Fruit fly (Drosophila melanogaster) whole organism, adult: ENCODE data around the gene Cdc5.
A peak's percentile ranks its signal among the peaks of the same experiment; 100 is the strongest.

Experiments used
- CG11617 ChIP-seq: fragments of 200-800 bp; sonication (Bioruptor generic); optimal IDR thresholded peaks from 2 replicates; lab custom pipeline; 2017; ENCODE audit warnings: mild to moderate bottlenecking, missing biosample characterization, missing genetic modification reagents, missing genetic modification characterization
- CG12768 ChIP-seq: fragments of 200-800 bp; sonication (Bioruptor generic); optimal IDR thresholded peaks from 2 replicates; lab custom pipeline; 2017; ENCODE audit warnings: missing biosample characterization, missing genetic modification characterization, mild to moderate bottlenecking, moderate library complexity, missing genetic modification reagents
- CG14711 ChIP-seq: fragments of 200-800 bp; sonication (Bioruptor generic); optimal IDR thresholded peaks from 2 replicates; lab custom pipeline; 2018; ENCODE audit warnings: missing biosample characterization, mild to moderate bottlenecking, missing genetic modification characterization, moderate library complexity
- CG1620 ChIP-seq: fragments of 200-800 bp; sonication (Bioruptor generic); optimal IDR thresholded peaks from 2 replicates; lab custom pipeline; 2016; ENCODE audit warnings: missing biosample characterization, missing genetic modification characterization
- CG33017 ChIP-seq: fragments of 200-800 bp; sonication (Bioruptor generic); optimal IDR thresholded peaks from 2 replicates; lab custom pipeline; 2018; ENCODE audit warnings: missing biosample characterization, mild to moderate bottlenecking, missing genetic modification characterization, moderate library complexity
- CG5204 ChIP-seq: fragments of 200-800 bp; sonication (Bioruptor generic); optimal IDR thresholded peaks from 2 replicates; lab custom pipeline; 2016; ENCODE audit warnings: missing biosample characterization, missing genetic modification characterization
- CG7045 ChIP-seq: fragments of 200-800 bp; sonication (Bioruptor generic); optimal IDR thresholded peaks from 2 replicates; lab custom pipeline; 2017; ENCODE audit warnings: missing biosample characterization, mild to moderate bottlenecking, missing genetic modification characterization
- CG7101 ChIP-seq: fragments of 200-800 bp; sonication (Bioruptor generic); optimal IDR thresholded peaks from 2 replicates; lab custom pipeline; 2018; ENCODE audit warnings: missing biosample characterization, mild to moderate bottlenecking, missing genetic modification characterization, moderate library complexity
- Clk ChIP-seq: fragments of 200-800 bp; sonication (Bioruptor generic); optimal IDR thresholded peaks from 2 replicates; lab custom pipeline; 2017; ENCODE audit warnings: missing biosample characterization, missing genetic modification characterization
- Crg-1 ChIP-seq: fragments of 200-800 bp; sonication (Bioruptor generic); optimal IDR thresholded peaks from 2 replicates; lab custom pipeline; 2016; ENCODE audit warnings: missing biosample characterization, missing genetic modification characterization
- Hr96 ChIP-seq: fragments of 200-800 bp; sonication (Bioruptor generic); optimal IDR thresholded peaks from 2 replicates; lab custom pipeline; 2016; ENCODE audit warnings: missing biosample characterization, missing genetic modification characterization
- Mnt ChIP-seq: fragments of 200-800 bp; sonication (Bioruptor generic); optimal IDR thresholded peaks from 2 replicates; lab custom pipeline; 2016; ENCODE audit warnings: missing biosample characterization, mild to moderate bottlenecking, missing genetic modification characterization
- bab1 ChIP-seq: fragments of 200-800 bp; sonication (Bioruptor generic); optimal IDR thresholded peaks from 3 replicates; lab custom pipeline; 2019; ENCODE audit warnings: missing biosample characterization, mild to moderate bottlenecking, missing genetic modification characterization, moderate library complexity
- cic ChIP-seq: fragments of 200-800 bp; sonication (Bioruptor generic); optimal IDR thresholded peaks from 2 replicates; lab custom pipeline; 2017; ENCODE audit warnings: missing biosample characterization, mild to moderate bottlenecking, missing genetic modification characterization, moderate library complexity
- cnc ChIP-seq, 2 experiments: fragments of >200 bp; optimal IDR thresholded peaks; 2 replicates each; lab custom pipeline; 2017
- kay ChIP-seq: fragments of 200-800 bp; sonication (Bioruptor generic); peaks from one replicate; lab custom pipeline; 2016; ENCODE audit warnings: missing biosample characterization, missing genetic modification characterization, borderline replicate concordance
- ovo ChIP-seq: fragments of 200-800 bp; sonication (Bioruptor generic); optimal IDR thresholded peaks from 2 replicates; lab custom pipeline; 2016; ENCODE audit warnings: missing biosample characterization, missing genetic modification characterization
- pad ChIP-seq: fragments of 200-800 bp; sonication (Bioruptor generic); optimal IDR thresholded peaks from 3 replicates; lab custom pipeline; 2017; ENCODE audit warnings: missing biosample characterization, missing genetic modification characterization, mild to moderate bottlenecking, moderate library complexity, missing genetic modification reagents
- tj ChIP-seq: fragments of 200-800 bp; sonication (Bioruptor generic); optimal IDR thresholded peaks from 3 replicates; lab custom pipeline; 2017; ENCODE audit warnings: missing biosample characterization, mild to moderate bottlenecking, missing genetic modification characterization, moderate library complexity
- toe ChIP-seq: fragments of 200-800 bp; sonication (Bioruptor generic); optimal IDR thresholded peaks from 2 replicates; lab custom pipeline; 2016; ENCODE audit warnings: missing biosample characterization, missing genetic modification characterization

Gene Cdc5

DNA sequence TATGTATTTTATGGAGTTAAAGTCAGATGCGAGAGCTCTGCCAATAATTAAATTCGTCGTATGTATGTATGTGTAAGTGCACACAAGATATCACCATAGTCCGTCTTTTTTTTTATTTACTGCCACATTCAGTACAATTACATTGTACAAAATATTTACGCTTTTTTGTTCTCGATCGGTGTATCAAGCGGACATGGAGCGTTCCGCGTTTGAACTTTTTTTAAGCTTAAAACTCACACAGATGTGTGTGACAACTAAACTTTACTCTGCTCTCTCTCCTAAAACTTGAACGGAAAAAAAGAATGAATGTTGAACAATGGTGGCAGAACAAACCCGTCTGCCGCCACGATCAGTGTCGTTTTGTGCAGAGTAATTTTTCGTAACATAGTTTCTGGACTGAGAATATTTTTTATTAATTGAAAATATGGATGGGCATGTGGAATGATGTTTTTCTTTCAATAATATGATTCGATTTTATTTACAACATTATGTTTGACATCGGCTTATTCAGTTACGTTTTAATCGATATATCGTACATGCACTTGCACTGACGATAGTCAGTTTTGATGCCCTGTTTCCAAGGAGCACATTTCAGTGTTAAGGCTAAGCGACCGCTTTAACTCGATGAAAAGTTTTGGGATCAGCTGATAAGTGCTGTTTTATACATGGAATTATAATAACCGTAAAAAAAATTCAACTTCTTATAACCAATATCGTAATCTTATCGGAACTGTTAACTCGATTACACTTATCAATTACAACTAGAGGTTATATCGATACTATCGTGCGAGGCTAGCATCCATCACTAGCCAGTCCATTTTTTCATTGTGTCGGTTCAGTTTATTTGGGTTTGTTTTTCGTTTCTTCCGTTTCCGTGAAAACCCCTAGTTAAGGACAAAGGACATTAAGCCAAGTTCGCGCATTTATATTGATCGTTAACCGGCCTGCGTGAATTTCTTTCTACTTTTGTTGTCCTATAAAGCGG lies 14.2 kb downstream of the Cdc5 start, which contains the start of gene mth:
TSS of gene mth (minus strand) at position 302 of the 985 bp plus-strand sequence.
- TF ChIP-seq Hr96 (GFP tag; lab: Kevin White, UChicago) (peak; percentile 74), CG1620 (peak; percentile 70), pad (GFP tag; lab: Kevin White, UChicago) (no peak), bab1 (peak; percentile 67), CG12768 (peak; percentile 1), Clk (GFP tag; lab: Kevin White, UChicago) (peak; percentile 40), Mnt (GFP tag; lab: Kevin White, UChicago) (peak; percentile 19), CG5204 (GFP tag; lab: Kevin White, UChicago) (no peak), tj (GFP tag; lab: Kevin White, UChicago) (peak; percentile 21), cic (peak; percentile 39), toe (GFP tag; lab: Kevin White, UChicago) (peak; percentile 74), CG7045 (GFP tag; lab: Kevin White, UChicago) (no peak), CG33017 (no peak), kay (GFP tag; lab: Kevin White, UChicago) (peak; percentile 77), cnc (optimal IDR thresholded peaks at IDR 0.05; lab: Kevin White, UChicago) (no peak), Crg-1 (peak; percentile 37), CG14711 (tag; lab: Kevin White, UChicago) (no peak), CG11617 (GFP tag; lab: Kevin White, UChicago) (peak; percentile 62), ovo (GFP tag; lab: Kevin White, UChicago) (peak; percentile 31), CG7101 (tag; lab: Kevin White, UChicago) (peak; percentile 29)

DNA sequence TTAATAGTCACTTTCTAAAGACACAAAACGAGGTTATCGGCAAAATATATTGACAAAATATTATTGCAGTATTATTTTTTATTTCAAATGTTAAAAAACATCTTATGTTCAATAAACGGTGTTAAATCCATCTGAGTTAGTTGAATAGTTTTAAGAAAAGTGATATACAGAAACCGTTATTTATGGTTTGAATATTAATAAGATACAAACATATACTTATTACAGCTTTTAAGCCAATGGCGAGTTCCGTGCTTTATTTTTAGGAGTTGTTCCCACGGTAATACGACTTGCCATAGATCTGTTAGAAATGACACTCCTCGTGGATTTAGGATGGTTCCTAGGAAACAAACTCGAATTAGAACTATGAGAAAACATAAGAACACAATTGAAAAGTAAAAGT lies 17.9 kb downstream of the Cdc5 start:
- TF ChIP-seq Crg-1 (no peak), kay (GFP tag; lab: Kevin White, UChicago) (peak; percentile 88)

DNA sequence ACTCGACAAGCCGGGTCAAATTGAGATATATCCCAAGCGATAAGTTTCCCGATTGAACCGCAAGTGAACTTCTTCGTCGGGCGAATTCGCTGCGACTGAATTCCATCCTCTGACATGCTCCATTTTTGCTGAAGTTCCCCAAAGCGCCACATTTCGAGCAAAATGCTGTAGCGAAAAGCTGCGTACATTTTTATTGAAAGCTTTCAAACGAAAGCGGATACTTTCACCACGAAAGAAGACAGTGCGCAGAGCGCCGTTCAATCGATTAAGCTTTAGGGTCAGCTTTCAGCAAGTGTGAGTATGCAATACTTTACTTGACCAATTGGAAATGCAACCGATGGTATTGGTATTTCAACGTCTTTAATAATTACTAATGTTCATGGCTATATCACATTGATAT lies 18.3 kb downstream of the Cdc5 start, which contains the start of gene mthl10:
TSS of gene mthl10 (minus strand) at position 77 of the 400 bp plus-strand sequence.
- peak; percentile 83 for TF ChIP-seq bab1
- no peak for TF ChIP-seq Hr96 (GFP tag; lab: Kevin White, UChicago)

DNA sequence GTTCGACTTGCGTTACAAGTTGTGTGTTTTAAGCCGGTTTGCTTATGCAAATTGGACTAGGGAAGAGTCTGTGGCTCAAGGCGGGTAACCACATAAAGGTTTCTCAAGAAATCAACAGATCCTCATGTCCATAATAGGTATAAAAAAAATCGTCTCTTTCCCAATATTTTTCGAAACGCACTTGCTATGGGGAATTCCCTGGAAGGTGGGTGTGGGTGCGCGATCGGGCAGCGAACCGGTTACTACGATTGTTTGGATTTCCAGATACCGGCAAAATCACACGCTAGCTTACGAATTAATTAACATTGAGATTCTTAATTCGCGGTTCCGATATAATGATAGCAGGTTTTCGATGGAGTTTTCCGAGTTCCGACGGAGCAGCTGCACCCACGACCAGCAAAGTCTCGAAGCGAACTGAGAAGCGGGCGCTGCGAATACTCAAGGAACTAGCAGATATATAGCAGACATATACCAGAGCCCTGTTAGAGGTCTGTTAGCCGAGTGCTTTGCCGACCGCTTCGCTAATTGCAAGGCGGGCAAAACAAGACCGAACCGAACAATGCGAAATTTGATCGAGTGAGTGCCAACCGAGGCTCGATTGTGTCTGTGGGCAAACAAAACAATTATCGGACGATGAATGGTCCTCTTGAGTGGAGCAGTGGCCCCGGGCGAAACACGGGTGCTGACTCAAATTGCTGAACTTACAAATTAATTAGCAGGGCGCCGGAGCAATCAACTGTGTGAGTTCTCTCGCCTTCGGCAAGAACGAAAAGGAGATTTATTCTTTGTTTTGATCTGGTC lies 19.9 kb downstream of the Cdc5 start:
- TF ChIP-seq bab1 = peak; percentile 25
- TF ChIP-seq Mnt (GFP tag; lab: Kevin White, UChicago) = peak; percentile 0
- peak; percentile 26 for TF ChIP-seq cic
- peak; percentile 86 for TF ChIP-seq tj (GFP tag; lab: Kevin White, UChicago)
- no peak for TF ChIP-seq CG1620
- no peak for TF ChIP-seq CG12768

DNA sequence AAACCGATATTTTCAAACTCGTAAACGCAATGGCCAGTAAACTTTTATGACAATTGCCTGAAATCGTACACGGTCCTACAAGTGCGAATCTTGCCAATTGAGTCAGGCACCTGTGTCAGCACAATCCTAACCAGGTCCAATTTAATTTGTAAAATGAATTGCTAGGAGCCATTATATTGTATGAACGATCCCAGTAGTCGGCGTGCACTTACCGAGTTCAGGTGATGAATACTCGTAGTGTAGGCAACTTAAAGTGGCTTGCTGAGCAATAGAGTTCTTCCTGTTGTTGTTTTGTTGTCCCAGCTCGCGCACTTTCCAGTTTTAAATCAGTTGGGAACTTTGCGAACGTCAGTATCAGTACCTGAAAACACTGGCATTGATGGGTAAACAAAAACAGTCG lies 20.6 kb downstream of the Cdc5 start:
- TF ChIP-seq CG1620 = no peak
- TF ChIP-seq cic = peak; percentile 24
- peak; percentile 90 for TF ChIP-seq tj (GFP tag; lab: Kevin White, UChicago)

DNA sequence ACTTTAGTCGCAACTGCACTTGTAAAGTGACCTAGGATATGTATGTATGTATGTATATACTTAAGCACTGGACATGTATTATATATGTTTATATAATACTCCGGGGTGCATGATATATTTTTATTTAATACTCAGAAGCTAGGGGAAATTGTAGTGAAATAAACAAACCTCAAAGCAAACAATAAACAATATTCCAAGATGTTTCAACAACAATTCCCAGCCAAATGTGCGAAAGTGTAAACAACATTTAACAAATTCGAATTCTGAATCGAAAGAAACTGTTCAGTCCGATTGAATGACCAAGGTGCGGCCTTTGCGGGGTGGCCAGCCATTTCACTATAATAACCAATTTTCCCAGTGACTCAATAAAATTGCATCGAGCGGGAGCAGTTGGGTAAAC lies 21.1 kb downstream of the Cdc5 start:
- TF ChIP-seq kay (GFP tag; lab: Kevin White, UChicago) (peak; percentile 94), Clk (GFP tag; lab: Kevin White, UChicago) (no peak)

DNA sequence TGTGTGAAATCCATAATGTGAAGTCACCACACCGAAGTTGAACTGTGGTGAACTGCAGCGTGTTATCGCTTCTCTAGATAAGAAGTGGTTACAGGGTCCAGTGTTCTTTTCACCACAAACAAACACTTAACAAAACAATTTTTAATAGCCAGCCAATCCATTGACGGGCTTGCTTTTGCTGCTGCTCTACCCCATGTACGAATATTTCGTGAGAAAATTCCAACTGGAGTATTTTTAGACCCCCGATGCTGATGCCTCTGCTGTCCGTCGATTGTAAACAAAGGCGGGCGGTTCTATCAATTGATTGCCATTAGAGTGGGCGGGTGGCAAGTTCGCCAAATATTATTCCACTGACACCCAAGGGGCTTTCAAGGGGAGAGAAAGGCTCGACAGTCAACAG lies 22.1 kb downstream of the Cdc5 start:
- TF ChIP-seq CG12768 (no peak), cic (no peak)

DNA sequence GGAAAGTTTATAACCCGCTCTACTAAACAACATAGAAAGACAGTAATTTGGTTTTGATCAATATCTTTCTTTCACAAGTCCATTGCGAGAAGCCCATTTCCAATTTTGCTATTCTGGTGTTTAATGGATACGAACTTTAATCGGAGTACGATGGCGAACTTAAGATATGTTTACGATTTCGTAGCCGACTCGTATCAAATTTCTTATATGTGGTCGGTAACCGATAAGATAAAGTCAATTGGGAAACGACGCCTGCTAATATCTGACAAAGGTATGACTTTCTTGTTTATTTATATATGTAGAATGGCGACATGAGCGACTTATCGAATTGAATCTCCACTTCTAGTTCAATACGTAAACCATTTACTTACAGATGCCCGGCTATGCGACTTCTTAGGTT lies 23.1 kb downstream of the Cdc5 start:
- TF ChIP-seq CG7045 (GFP tag; lab: Kevin White, UChicago) (no peak), kay (GFP tag; lab: Kevin White, UChicago) (peak; percentile 91)
